Fruit fly (Drosophila melanogaster) whole organism: ENCODE results near the gene CG13040.

Experiments
- psq ChIP-seq: fragments of >200 bp; optimal IDR thresholded peaks from 2 replicates; lab custom pipeline; 2017
- usp ChIP-seq: fragments of >200 bp; optimal IDR thresholded peaks from 2 replicates; lab custom pipeline; 2017; ENCODE audit warnings: missing biosample characterization, missing genetic modification characterization, mixed read lengths

DNA sequence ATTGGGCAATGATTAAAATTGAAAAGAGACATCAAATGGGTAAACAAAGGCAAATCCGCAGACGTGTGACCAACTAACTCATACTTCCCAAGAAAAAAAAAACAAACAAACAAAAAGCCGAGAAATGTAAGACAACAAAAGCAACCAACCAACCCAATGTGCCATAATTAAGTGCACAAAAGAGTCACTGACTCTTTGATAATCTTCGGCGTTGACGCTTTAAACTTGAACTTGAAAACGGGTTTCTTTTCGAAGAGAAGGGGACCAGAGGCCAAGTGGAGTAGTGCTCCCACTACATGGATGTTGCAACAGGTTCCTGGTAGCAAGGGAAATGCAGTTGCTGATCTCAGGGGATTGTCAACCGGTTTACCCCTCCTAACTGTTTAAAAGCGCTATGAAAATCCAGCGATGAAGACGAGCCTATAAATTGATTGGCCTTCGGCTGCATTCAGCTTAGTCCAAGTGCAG is 46.5 kb downstream of the CG13040 start, which contains the start of gene CG13064:
- TF ChIP-seq psq (lab: Kevin White, UChicago) (no peak), usp (no peak)
